Fruit fly (Drosophila melanogaster) ovary, adult (tissue): Measurements from ENCODE around the gene Gem3.

Experiments
- CG17801 ChIP-seq: fragments of 200-800 bp; optimal IDR thresholded peaks from 2 replicates; lab custom pipeline; 2019; ENCODE audit warnings: missing biosample characterization, mild to moderate bottlenecking, missing genetic modification characterization, moderate library complexity; ENCODE audit not compliant: partially characterized antibody

Gem3 gene

dm6 chr3L:10463051-10463866, at the start of gene Gem3, which contains the start of gene CG32061:
Gem3 (minus strand) TSS chr3L:10463101.
CG32061 (plus strand) TSS chr3L:10463816.
- TF ChIP-seq CG17801 (GFP tag; lab: Kevin White, UChicago): no peak

dm6 chr3L:10507971-10508370, 45.1 kb upstream of the Gem3 start:
- TF ChIP-seq CG17801 (GFP tag; lab: Kevin White, UChicago): no peak

dm6 chr3L:10504607-10505006, 41.7 kb upstream of the Gem3 start:
- no peak for TF ChIP-seq CG17801 (GFP tag; lab: Kevin White, UChicago)

DNA sequence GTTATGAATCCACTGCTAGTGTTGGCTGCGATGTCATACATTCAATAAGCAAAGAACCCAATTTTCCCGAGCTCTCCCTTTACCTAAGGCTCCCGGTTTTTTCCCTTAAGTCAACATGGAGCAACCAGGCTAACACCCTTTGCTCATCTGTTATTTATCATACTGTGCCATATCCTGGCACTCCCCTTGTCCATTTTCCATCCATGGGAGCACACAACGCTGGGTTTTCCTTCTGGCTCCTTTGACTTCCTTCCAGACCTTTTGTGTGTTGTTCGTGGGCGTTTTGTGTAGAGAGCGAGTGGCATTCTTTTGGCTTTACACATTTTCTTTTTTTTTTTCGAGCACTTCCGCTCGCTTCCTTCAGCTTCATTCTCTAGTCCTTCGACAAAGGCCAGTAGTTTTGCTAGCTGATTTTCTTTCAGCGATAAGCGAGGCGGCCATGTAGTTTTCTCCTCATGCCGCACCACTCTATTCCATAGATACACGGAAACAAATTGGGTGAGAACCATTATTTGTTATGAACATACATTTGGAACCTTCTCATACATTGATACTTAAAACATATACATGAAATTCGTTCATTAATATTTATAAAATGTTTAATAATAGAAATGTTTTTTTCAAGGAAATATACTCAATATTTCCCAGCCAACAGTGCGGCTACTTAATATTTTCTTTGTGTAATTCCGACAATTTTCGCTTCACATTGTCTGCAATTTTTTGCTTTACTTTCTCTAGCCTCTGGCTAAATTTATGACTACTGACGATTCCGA, 33.2 kb upstream of the Gem3 start:
- no peak for TF ChIP-seq CG17801 (GFP tag; lab: Kevin White, UChicago)

DNA sequence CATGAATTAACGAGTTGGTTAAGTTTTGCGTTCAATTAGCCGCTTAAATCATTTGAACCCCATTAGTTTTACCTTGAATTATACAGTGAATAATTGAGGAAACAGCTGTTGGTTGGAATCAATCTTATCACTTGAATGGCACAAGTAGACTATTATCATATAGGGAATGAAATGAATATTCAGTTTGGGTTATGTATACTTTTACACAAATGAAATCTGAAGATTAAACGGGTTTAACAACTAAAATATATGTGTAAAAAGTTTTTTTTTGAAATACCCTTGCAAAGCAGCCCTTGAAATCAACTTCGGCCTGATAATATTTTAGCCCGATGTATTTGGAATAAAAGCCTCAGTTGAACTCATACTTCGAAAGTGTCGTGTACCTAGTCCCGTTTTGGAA, 27.7 kb upstream of the Gem3 start, which contains the start of gene S-Lap4:
TSS of gene S-Lap4 (plus strand) at position 301 of the 400 bp plus-strand sequence.
- TF ChIP-seq CG17801 (GFP tag; lab: Kevin White, UChicago): no peak

dm6 chr3L:10485496-10485895, 22.6 kb upstream of the Gem3 start:
- no peak for TF ChIP-seq CG17801 (GFP tag; lab: Kevin White, UChicago)

dm6 chr3L:10482477-10482876, 19.6 kb upstream of the Gem3 start:
- TF ChIP-seq CG17801 (GFP tag; lab: Kevin White, UChicago): no peak

- no peak for TF ChIP-seq CG17801 (GFP tag; lab: Kevin White, UChicago)
These were observed 18.2 kb upstream of the Gem3 start, which contains the start of gene Rbfox1 for dm6 chr3L:10481112-10481511. Rbfox1 (plus strand) TSS chr3L:10481412.

DNA sequence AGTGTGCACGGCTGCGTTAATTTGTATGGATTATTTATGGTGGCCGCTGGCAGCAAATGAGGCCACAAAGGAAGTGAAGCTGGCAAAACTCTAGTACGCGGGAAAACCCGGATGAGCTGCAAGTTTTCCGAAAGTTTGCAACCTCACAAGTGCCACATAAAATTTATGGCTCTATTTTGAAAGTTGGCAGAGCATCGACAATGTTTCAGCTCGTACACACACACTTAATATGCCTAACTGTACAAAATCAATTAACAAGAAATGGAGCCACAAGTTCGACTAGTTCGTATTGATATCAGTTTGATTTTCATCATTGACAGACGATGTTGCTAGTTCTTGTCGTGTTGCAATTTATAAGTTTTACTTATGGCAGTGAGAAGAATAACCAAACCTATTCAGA, 15.3 kb upstream of the Gem3 start, which contains the start of gene CG46430:
TSS of gene CG46430 (plus strand) at position 301 of the 400 bp plus-strand sequence.
- no peak for TF ChIP-seq CG17801 (GFP tag; lab: Kevin White, UChicago)

DNA sequence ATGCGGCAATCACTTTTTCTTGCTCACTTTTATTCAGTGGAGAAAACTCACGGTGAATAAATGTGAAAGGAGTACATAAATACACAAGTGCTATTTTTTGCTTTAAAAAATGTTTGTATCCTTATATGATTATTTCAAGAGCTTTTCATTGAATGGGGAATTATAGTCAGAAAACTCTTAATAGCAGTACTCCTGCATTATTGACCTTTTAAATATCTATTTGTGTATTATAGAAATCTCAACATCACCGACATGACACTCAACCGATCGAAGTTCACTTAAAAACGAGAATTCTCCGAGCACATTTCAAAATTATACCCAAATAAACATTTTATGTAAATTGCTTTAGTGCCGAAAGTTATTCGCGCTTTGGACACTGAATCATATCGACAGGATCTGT, 2.0 kb upstream of the Gem3 start, which contains the start of gene S-Lap3:
TSS of gene S-Lap3 (plus strand) at position 301 of the 400 bp plus-strand sequence.
- no peak for TF ChIP-seq CG17801 (GFP tag; lab: Kevin White, UChicago)

- TF ChIP-seq CG17801 (GFP tag; lab: Kevin White, UChicago): no peak
These were observed 3.8 kb downstream of the Gem3 start for dm6 chr3L:10459076-10459475.

DNA sequence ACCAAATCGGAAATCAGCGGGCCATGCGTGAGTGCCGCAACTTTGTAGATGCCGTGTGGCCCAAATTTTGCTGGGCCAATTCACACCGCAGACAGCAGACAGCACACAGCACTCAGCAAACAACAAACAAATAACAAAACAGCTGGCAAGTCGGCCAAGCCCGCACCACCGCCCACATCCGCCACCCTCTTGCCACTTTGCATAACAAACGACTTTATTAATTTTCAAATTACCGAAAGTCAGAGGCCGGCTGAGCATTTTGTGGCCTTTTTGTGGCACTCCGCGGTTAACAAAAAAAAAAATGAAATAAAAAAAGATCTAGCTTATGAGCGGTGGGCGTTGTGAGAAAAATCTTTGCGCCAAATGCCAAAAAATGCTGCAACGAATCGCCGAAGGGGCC, 13.2 kb downstream of the Gem3 start:
- TF ChIP-seq CG17801 (GFP tag; lab: Kevin White, UChicago): no peak

- no peak for TF ChIP-seq CG17801 (GFP tag; lab: Kevin White, UChicago)
These were observed 15.9 kb downstream of the Gem3 start for dm6 chr3L:10446998-10447397.

dm6 chr3L:10443958-10444357, 18.9 kb downstream of the Gem3 start:
- no peak for TF ChIP-seq CG17801 (GFP tag; lab: Kevin White, UChicago)

DNA sequence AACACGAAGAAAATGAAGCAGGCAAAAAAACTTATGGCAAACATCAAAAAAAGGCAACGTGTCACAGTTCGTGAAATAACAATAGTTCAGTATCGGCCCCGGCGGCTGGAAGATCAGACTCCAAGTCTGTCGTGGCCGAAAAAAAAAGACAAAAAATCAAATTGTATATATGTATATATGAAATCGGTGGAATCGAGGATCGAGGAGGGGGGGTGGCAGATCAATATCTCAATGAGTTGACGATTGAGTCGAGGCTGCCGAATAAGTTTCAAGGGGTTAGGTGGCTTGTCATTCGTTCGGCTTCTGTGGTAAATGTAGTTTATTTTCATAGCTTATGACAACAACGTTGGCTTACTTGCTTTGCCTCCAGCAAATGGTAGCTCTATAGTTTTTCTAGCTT, 20.4 kb downstream of the Gem3 start:
- no peak for TF ChIP-seq CG17801 (GFP tag; lab: Kevin White, UChicago)
